Worm (Caenorhabditis elegans) whole organism, young adult: ENCODE data around the gene ndg-4.

ENCODE experiments used
- B0019.2 ChIP-seq: fragments of 200-800 bp; sonication (Bioruptor generic); conservative IDR thresholded peaks from 2 replicates; pipeline ENCODE4 v1.3.6; 2022; ENCODE audit warnings: missing genetic modification reagents, missing genetic modification characterization, missing compliant biosample characterization
- B0261.1 ChIP-seq: sonication (generic microtip); optimal IDR thresholded peaks from 2 replicates; lab custom pipeline; 2016; ENCODE audit warnings: mild to moderate bottlenecking, missing genetic modification characterization, moderate library complexity, missing compliant biosample characterization
- D2030.7 ChIP-seq: fragments of 200-800 bp; sonication (Bioruptor generic); IDR thresholded peaks from 2 replicates; pipeline ENCODE4 v1.3.6; 2022; ENCODE audit warnings: missing genetic modification reagents, missing genetic modification characterization, missing compliant biosample characterization
- F23B12.7 ChIP-seq: sonication (generic microtip); optimal IDR thresholded peaks from 2 replicates; lab custom pipeline; 2017; ENCODE audit warnings: missing genetic modification characterization, mild to moderate bottlenecking, missing compliant biosample characterization, antibody characterized with exemption, moderate library complexity; ENCODE audit not compliant: insufficient read depth
- F39B2.1 ChIP-seq: fragments of 200-800 bp; sonication (Bioruptor generic); IDR thresholded peaks from 2 replicates; pipeline ENCODE4 v1.3.6; 2022; ENCODE audit warnings: missing genetic modification reagents, missing genetic modification characterization, missing compliant biosample characterization
- K11D2.4 ChIP-seq: fragments of 200-800 bp; sonication (Bioruptor generic); IDR thresholded peaks from 2 replicates; pipeline ENCODE4 v1.3.6; 2022; ENCODE audit warnings: missing genetic modification reagents, missing genetic modification characterization, missing compliant biosample characterization
- Y53F4B.3 ChIP-seq: fragments of 200-800 bp; sonication (Bioruptor generic); IDR thresholded peaks from 2 replicates; pipeline ENCODE4 v1.3.6; 2022; ENCODE audit warnings: missing genetic modification reagents, missing genetic modification characterization, missing compliant biosample characterization
- Y56A3A.18 ChIP-seq: fragments of 200-800 bp; sonication (Bioruptor generic); IDR thresholded peaks from 2 replicates; pipeline ENCODE4 v1.3.6; 2022; ENCODE audit warnings: missing genetic modification reagents, missing genetic modification characterization, missing compliant biosample characterization
- ZK185.1 ChIP-seq: sonication (generic microtip); optimal IDR thresholded peaks from 2 replicates; lab custom pipeline; 2016; ENCODE audit warnings: mild to moderate bottlenecking, missing genetic modification characterization, missing compliant biosample characterization; ENCODE audit not compliant: poor library complexity, severe bottlenecking
- attf-5 ChIP-seq: fragments of 200-800 bp; sonication (Bioruptor generic); optimal IDR thresholded peaks from 2 replicates; lab custom pipeline; 2018; ENCODE audit warnings: mild to moderate bottlenecking, missing genetic modification characterization, missing compliant biosample characterization
- attf-6 ChIP-seq: fragments of 200-800 bp; sonication (Bioruptor generic); IDR thresholded peaks from 2 replicates; pipeline ENCODE4 v1.3.6; 2022; ENCODE audit warnings: missing genetic modification reagents, missing genetic modification characterization, missing compliant biosample characterization
- bed-1 ChIP-seq: fragments of 200-800 bp; sonication (Bioruptor generic); IDR thresholded peaks from 2 replicates; pipeline ENCODE4 v1.3.6; 2022; ENCODE audit warnings: missing genetic modification reagents, missing genetic modification characterization, missing compliant biosample characterization
- ceh-100 ChIP-seq: fragments of 200-800 bp; sonication (Bioruptor generic); IDR thresholded peaks from 2 replicates; pipeline ENCODE4 v1.3.6; 2022; ENCODE audit warnings: missing genetic modification reagents, missing genetic modification characterization, missing compliant biosample characterization
- ceh-27 ChIP-seq: fragments of 200-800 bp; sonication (Bioruptor generic); optimal IDR thresholded peaks from 2 replicates; lab custom pipeline; 2018; ENCODE audit warnings: mild to moderate bottlenecking, missing genetic modification characterization, moderate library complexity, missing compliant biosample characterization
- ceh-40 ChIP-seq: fragments of 200-800 bp; sonication (Bioruptor generic); IDR thresholded peaks from 2 replicates; pipeline ENCODE4 v1.3.6; 2022; ENCODE audit warnings: missing genetic modification characterization, missing compliant biosample characterization
- ceh-91 ChIP-seq: fragments of 200-800 bp; sonication (Bioruptor generic); IDR thresholded peaks from 2 replicates; pipeline ENCODE4 v1.3.6; 2022; ENCODE audit warnings: missing genetic modification reagents, missing genetic modification characterization, missing compliant biosample characterization
- egrh-3 ChIP-seq: fragments of 200-800 bp; sonication (Bioruptor generic); IDR thresholded peaks from 2 replicates; pipeline ENCODE4 v1.3.6; 2022; ENCODE audit warnings: missing genetic modification reagents, missing genetic modification characterization, missing compliant biosample characterization
- him-1 ChIP-seq: sonication (generic microtip); optimal IDR thresholded peaks from 2 replicates; lab custom pipeline; 2016; ENCODE audit warnings: missing genotype, missing genetic modification reagents, missing genetic modification characterization, missing compliant biosample characterization
- hlh-12 ChIP-seq: sonication (generic microtip); optimal IDR thresholded peaks from 2 replicates; lab custom pipeline; 2016; ENCODE audit warnings: missing genetic modification characterization, missing compliant biosample characterization
- hlh-26 ChIP-seq: fragments of 200-800 bp; sonication (Bioruptor generic); conservative IDR thresholded peaks from 2 replicates; pipeline ENCODE4 v1.3.6; 2022; ENCODE audit warnings: missing genetic modification reagents, missing genetic modification characterization, missing compliant biosample characterization
- hmg-20 ChIP-seq: fragments of 200-800 bp; sonication (Bioruptor generic); IDR thresholded peaks from 2 replicates; pipeline ENCODE4 v1.3.6; 2022; ENCODE audit warnings: missing genetic modification reagents, missing genetic modification characterization, missing compliant biosample characterization
- hsf-1 ChIP-seq: fragments of 200-800 bp; sonication (Bioruptor generic); IDR thresholded peaks from 2 replicates; pipeline ENCODE4 v1.3.6; 2022; ENCODE audit warnings: missing genetic modification reagents, missing genetic modification characterization, missing compliant biosample characterization
- lin-26 ChIP-seq: fragments of 200-800 bp; sonication (Bioruptor generic); IDR thresholded peaks from 2 replicates; pipeline ENCODE4 v1.3.6; 2022; ENCODE audit warnings: missing genetic modification reagents, missing genetic modification characterization, missing compliant biosample characterization
- lin-35 ChIP-seq, 3 experiments: fragments of 150-350 bp in 2 of 3; sonication (generic microtip) in 1 of 3; optimal IDR thresholded peaks; 2 replicates each; lab custom pipeline; 2014 to 2018; ENCODE audit warnings: missing biosample characterization in 3 of 3, missing genetic modification characterization in 3 of 3, missing genetic modification reagents in 3 of 3
- lin-40 ChIP-seq: sonication (generic microtip); optimal IDR thresholded peaks from 2 replicates; lab custom pipeline; 2016; ENCODE audit warnings: missing genetic modification characterization, mild to moderate bottlenecking, missing compliant biosample characterization, missing genotype, missing genetic modification reagents
- lir-1 ChIP-seq: fragments of 200-800 bp; sonication (Bioruptor generic); conservative IDR thresholded peaks from 2 replicates; pipeline ENCODE4 v1.3.6; 2022; ENCODE audit warnings: missing genetic modification reagents, missing genetic modification characterization, missing compliant biosample characterization
- lsl-1 ChIP-seq: fragments of 200-800 bp; sonication (Bioruptor generic); optimal IDR thresholded peaks from 2 replicates; lab custom pipeline; 2018; ENCODE audit warnings: mild to moderate bottlenecking, missing genetic modification characterization, moderate library complexity, missing compliant biosample characterization
- madf-3 ChIP-seq: fragments of 200-800 bp; sonication (Bioruptor generic); IDR thresholded peaks from 2 replicates; pipeline ENCODE4 v1.3.6; 2022; ENCODE audit warnings: missing genetic modification reagents, missing genetic modification characterization, missing compliant biosample characterization
- madf-6 ChIP-seq: fragments of 200-800 bp; sonication (Bioruptor generic); IDR thresholded peaks from 2 replicates; pipeline ENCODE4 v1.3.6; 2022; ENCODE audit warnings: missing genetic modification reagents, missing genetic modification characterization, missing compliant biosample characterization
- nfya-1 ChIP-seq: sonication (generic microtip); optimal IDR thresholded peaks from 2 replicates; lab custom pipeline; 2017; ENCODE audit warnings: antibody characterized with exemption, missing compliant biosample characterization, missing genetic modification characterization, borderline replicate concordance; ENCODE audit not compliant: insufficient read depth
- nfyb-1 ChIP-seq: fragments of 200-800 bp; sonication (Bioruptor generic); IDR thresholded peaks from 2 replicates; pipeline ENCODE4 v1.3.6; 2022; ENCODE audit warnings: missing genetic modification reagents, missing genetic modification characterization, missing compliant biosample characterization
- nhr-179 ChIP-seq: sonication (generic microtip); optimal IDR thresholded peaks from 2 replicates; lab custom pipeline; 2016; ENCODE audit warnings: mild to moderate bottlenecking, missing genetic modification characterization, missing compliant biosample characterization
- nhr-90 ChIP-seq: sonication (generic microtip); optimal IDR thresholded peaks from 2 replicates; lab custom pipeline; 2016; ENCODE audit warnings: missing genotype, mild to moderate bottlenecking, missing genetic modification characterization, missing compliant biosample characterization
- pbrm-1 ChIP-seq: fragments of 200-800 bp; sonication (Bioruptor generic); IDR thresholded peaks from 2 replicates; pipeline ENCODE4 v1.3.6; 2022; ENCODE audit warnings: missing genetic modification reagents, missing genetic modification characterization, missing compliant biosample characterization
- rec-8 ChIP-seq, 2 experiments: sonication (generic microtip); optimal IDR thresholded peaks; 2 replicates each; lab custom pipeline; 2016; ENCODE audit warnings: mild to moderate bottlenecking in 2 of 2, missing genetic modification characterization in 2 of 2, missing genetic modification reagents in 2 of 2, missing genotype in 2 of 2, missing biosample characterization in 1 of 2, missing compliant biosample characterization in 1 of 2, moderate library complexity in 1 of 2
- rpc-1 ChIP-seq, 2 experiments: fragments of 150-350 bp in 1 of 2; sonication (generic microtip) in 1 of 2; optimal IDR thresholded peaks; 2 replicates each; lab custom pipeline; 2014 to 2018; ENCODE audit warnings: missing biosample characterization in 1 of 2, missing genetic modification characterization in 1 of 2, missing genetic modification reagents in 1 of 2, missing genotype in 1 of 2
- snpc-4 ChIP-seq, 5 experiments: fragments of 150-350 bp in 1 of 5; sonication (generic microtip) in 4 of 5; optimal IDR thresholded peaks; 2 replicates each; lab custom pipeline; 2014 to 2018; ENCODE audit warnings: missing genetic modification characterization in 5 of 5, missing biosample characterization in 3 of 5, antibody characterized with exemption in 2 of 5, mild to moderate bottlenecking in 2 of 5, missing compliant biosample characterization in 2 of 5, missing genotype in 2 of 5, moderate library complexity in 2 of 5, missing genetic modification reagents in 1 of 5
- sptf-2 ChIP-seq: fragments of 200-800 bp; sonication (Bioruptor generic); optimal IDR thresholded peaks from 2 replicates; lab custom pipeline; 2018; ENCODE audit warnings: mild to moderate bottlenecking, missing genetic modification characterization, missing compliant biosample characterization
- tbp1 ChIP-seq: fragments of 200-800 bp; sonication (Bioruptor generic); optimal IDR thresholded peaks from 2 replicates; lab custom pipeline; 2018; ENCODE audit warnings: mild to moderate bottlenecking, missing genetic modification characterization, missing compliant biosample characterization
- tbx-9 ChIP-seq: sonication (generic microtip); optimal IDR thresholded peaks from 2 replicates; lab custom pipeline; 2016; ENCODE audit warnings: borderline replicate concordance, missing genetic modification characterization, inconsistent platforms, missing compliant biosample characterization
- xnd-1 ChIP-seq: sonication (generic microtip); optimal IDR thresholded peaks from 2 replicates; lab custom pipeline; 2016; ENCODE audit warnings: missing genotype, missing genetic modification reagents, missing genetic modification characterization, missing compliant biosample characterization
- ztf-28 ChIP-seq: fragments of 200-800 bp; sonication (Bioruptor generic); IDR thresholded peaks from 2 replicates; pipeline ENCODE4 v1.3.6; 2022; ENCODE audit warnings: missing genetic modification reagents, missing genetic modification characterization, missing compliant biosample characterization
- ztf-3 ChIP-seq: fragments of 200-800 bp; sonication (Bioruptor generic); optimal IDR thresholded peaks from 2 replicates; lab custom pipeline; 2018; ENCODE audit warnings: mild to moderate bottlenecking, missing genetic modification characterization, missing compliant biosample characterization

The ndg-4 gene

ce11 chrIII:4450773-4451423 is 16.3 kb downstream of the ndg-4 start:
- TF ChIP-seq attf-5 (GFP tag; lab: Kevin White, UChicago) (no peak), nhr-179 (no peak), attf-6 (GFP tag; lab: Robert Waterston, UW) (no peak), sptf-2 (GFP tag; lab: Kevin White, UChicago) (no peak), tbx-9 (tag; lab: Kevin White, UChicago) (no peak), F39B2.1 (GFP tag; lab: Robert Waterston, UW) (no peak), Y56A3A.18 (GFP tag; lab: Robert Waterston, UW) (no peak), nfya-1 (tag; lab: Kevin White, UChicago) (no peak), madf-3 (GFP tag; lab: Robert Waterston, UW) (no peak), hlh-26 (GFP tag; lab: Robert Waterston, UW) (no peak), pbrm-1 (no peak), hsf-1 (GFP tag; lab: Robert Waterston, UW) (no peak), rec-8 (tag; optimal IDR thresholded peaks at IDR 0.05; lab: Kevin White, UChicago) (no peak), tbp1 (GFP tag; lab: Kevin White, UChicago) (no peak), ztf-28 (GFP tag; lab: Robert Waterston, UW) (no peak), hmg-20 (no peak), K11D2.4 (GFP tag; lab: Robert Waterston, UW) (no peak), lin-40 (tag; lab: Kevin White, UChicago) (no peak)

ce11 chrIII:4449893-4450579 is 17.1 kb downstream of the ndg-4 start, which contains the start of gene ceh-43:
ceh-43 (minus strand) TSS chrIII:4449943.
- TF ChIP-seq F23B12.7, result peak; percentile 11
- peak; percentile 71 for TF ChIP-seq B0261.1 (tag; lab: Kevin White, UChicago)
- TF ChIP-seq Y53F4B.3, result no peak
- TF ChIP-seq lin-35 (GFP tag; optimal IDR thresholded peaks at IDR 0.05; lab: Kevin White, UChicago), result no peak
- peak; percentile 57 for TF ChIP-seq B0019.2 (GFP tag; lab: Robert Waterston, UW)
- TF ChIP-seq bed-1, result 0 out of 2 replicates have a peak, but pooled peaks have one; percentile 29
- peak; percentile 64; the same call in 1 of the 2 replicates for TF ChIP-seq madf-6 (GFP tag; lab: Robert Waterston, UW)
- TF ChIP-seq xnd-1 (tag; lab: Kevin White, UChicago), result no peak
- peak; percentile 60; the same call in 1 of the 2 replicates for TF ChIP-seq D2030.7 (GFP tag; lab: Robert Waterston, UW)
- peak; percentile 13 for TF ChIP-seq ceh-27
- TF ChIP-seq ceh-100 (GFP tag; lab: Robert Waterston, UW), result peak; percentile 51
- TF ChIP-seq lsl-1 (GFP tag; lab: Kevin White, UChicago), result peak; percentile 33
- peak; percentile 64 for TF ChIP-seq rpc-1 (optimal IDR thresholded peaks at IDR 0.05; lab: Kevin White, UChicago)
- TF ChIP-seq rpc-1 (tag; optimal IDR thresholded peaks at IDR 0.05; lab: Kevin White, UChicago), result peak; percentile 79
- TF ChIP-seq ZK185.1 (tag; lab: Kevin White, UChicago), result peak; percentile 20
- TF ChIP-seq egrh-3 (GFP tag; lab: Robert Waterston, UW), result no peak
- TF ChIP-seq snpc-4 (GFP tag; optimal IDR thresholded peaks at IDR 0.05; lab: Kevin White, UChicago), result peak; percentile 11
- TF ChIP-seq snpc-4 (tag; optimal IDR thresholded peaks at IDR 0.05; lab: Kevin White, UChicago), result peak in 1 of 4 experiments; percentile 17
- TF ChIP-seq ceh-91, result 0 out of 2 replicates have a peak, but pooled peaks have one; percentile 25
- TF ChIP-seq hlh-12 (tag; lab: Kevin White, UChicago), result no peak
- TF ChIP-seq nfyb-1 (GFP tag; lab: Robert Waterston, UW), result 0 out of 2 replicates have a peak, but pooled peaks have one; percentile 32
- peak; percentile 60 for TF ChIP-seq pbrm-1
- peak; percentile 11 for TF ChIP-seq nhr-90 (tag; lab: Kevin White, UChicago)
- TF ChIP-seq him-1, result peak; percentile 46
- 0 out of 2 replicates have a peak, but pooled peaks have one; percentile 38 for TF ChIP-seq ztf-28 (GFP tag; lab: Robert Waterston, UW)
- no peak for TF ChIP-seq ztf-3 (GFP tag; lab: Kevin White, UChicago)
- peak; percentile 78 for TF ChIP-seq lin-26 (GFP tag; lab: Robert Waterston, UW)
- 0 out of 2 replicates have a peak, but pooled peaks have one; percentile 24 for TF ChIP-seq lir-1
- TF ChIP-seq ceh-40 (GFP tag; lab: Robert Waterston, UW), result no peak
